Fruit fly (Drosophila melanogaster) whole organism: ENCODE measurements around the gene CG17752.

ENCODE experiments used
- Dll ChIP-seq: fragments of >200 bp; optimal IDR thresholded peaks from 2 replicates; lab custom pipeline; 2017
- pan ChIP-seq: fragments of >200 bp; optimal IDR thresholded peaks from 2 replicates; lab custom pipeline; 2017
- psq ChIP-seq: fragments of >200 bp; optimal IDR thresholded peaks from 2 replicates; lab custom pipeline; 2017
- usp ChIP-seq: fragments of >200 bp; optimal IDR thresholded peaks from 2 replicates; lab custom pipeline; 2017; ENCODE audit warnings: missing biosample characterization, missing genetic modification characterization, mixed read lengths

dm6 chr3R:19638004-19638403, 28.0 kb downstream of the CG17752 start:
- TF ChIP-seq Dll (lab: Kevin White, UChicago) = no peak
- TF ChIP-seq usp (GFP tag; lab: Kevin White, UChicago) = no peak
- TF ChIP-seq pan (lab: Kevin White, UChicago) = no peak
- no peak for TF ChIP-seq psq (lab: Kevin White, UChicago)
